Fruit fly (Drosophila melanogaster) whole organism, embryonic: ENCODE measurements around the gene Nepl4.

ENCODE experiments used
- ATbp ChIP-seq: fragments of 200-800 bp; sonication (Bioruptor generic); optimal IDR thresholded peaks from 2 replicates; lab custom pipeline; 2017; ENCODE audit warnings: missing biosample characterization, mild to moderate bottlenecking, missing genetic modification characterization, missing genetic modification reagents
- Adf1 ChIP-seq: fragments of 200-800 bp; sonication (Bioruptor generic); IDR thresholded peaks from 2 replicates; pipeline ENCODE4 v1.3.6; 2022; ENCODE audit warnings: missing biosample characterization, missing genetic modification characterization
- Atf-2 ChIP-seq: fragments of 200-800 bp; sonication (Bioruptor generic); optimal IDR thresholded peaks from 2 replicates; lab custom pipeline; 2016; ENCODE audit warnings: missing biosample characterization, missing genetic modification characterization
- B-H1 ChIP-seq: fragments of 200-800 bp; sonication (Bioruptor generic); IDR thresholded peaks from 3 replicates; pipeline ENCODE4 v1.3.6; 2022; ENCODE audit warnings: missing biosample characterization, missing genetic modification characterization
- CG10366 ChIP-seq: fragments of 200-800 bp; sonication (Bioruptor generic); IDR thresholded peaks from 2 replicates; pipeline ENCODE4 v1.3.6; 2022; ENCODE audit warnings: missing biosample characterization, missing genetic modification characterization
- CG10959 ChIP-seq: fragments of 200-800 bp; sonication (Bioruptor generic); IDR thresholded peaks from 2 replicates; pipeline ENCODE4 v1.3.6; 2022; ENCODE audit warnings: missing biosample characterization, missing genetic modification characterization
- CG11504 ChIP-seq: fragments of 200-800 bp; sonication (Bioruptor generic); optimal IDR thresholded peaks from 3 replicates; lab custom pipeline; 2019; ENCODE audit warnings: missing biosample characterization, mild to moderate bottlenecking, missing genetic modification characterization, moderate library complexity
- CG12769 ChIP-seq: fragments of 200-800 bp; sonication (Bioruptor generic); optimal IDR thresholded peaks from 2 replicates; lab custom pipeline; 2019; ENCODE audit warnings: missing biosample characterization, mild to moderate bottlenecking, missing genetic modification characterization, moderate library complexity
- CG13296 ChIP-seq: fragments of 200-800 bp; sonication (Bioruptor generic); optimal IDR thresholded peaks from 3 replicates; lab custom pipeline; 2018; ENCODE audit warnings: missing biosample characterization, mild to moderate bottlenecking, missing genetic modification characterization
- CG13775 ChIP-seq: fragments of 200-800 bp; sonication (Bioruptor generic); optimal IDR thresholded peaks from 3 replicates; lab custom pipeline; 2017; ENCODE audit warnings: missing biosample characterization, mild to moderate bottlenecking, missing genetic modification characterization
- CG14667 ChIP-seq: fragments of 200-800 bp; sonication (Bioruptor generic); IDR thresholded peaks from 2 replicates; pipeline ENCODE4 v1.3.6; 2022; ENCODE audit warnings: missing biosample characterization, missing genetic modification characterization
- CG15011 ChIP-seq: fragments of 200-800 bp; sonication (Bioruptor generic); optimal IDR thresholded peaks from 3 replicates; lab custom pipeline; 2018; ENCODE audit warnings: missing biosample characterization, mild to moderate bottlenecking, missing genetic modification characterization
- CG16815 ChIP-seq: fragments of 200-800 bp; sonication (Bioruptor generic); optimal IDR thresholded peaks from 3 replicates; lab custom pipeline; 2017; ENCODE audit warnings: missing biosample characterization, mild to moderate bottlenecking, missing genetic modification characterization
- CG18619 ChIP-seq: fragments of 200-800 bp; sonication (Bioruptor generic); optimal IDR thresholded peaks from 3 replicates; lab custom pipeline; 2017; ENCODE audit warnings: missing biosample characterization, mild to moderate bottlenecking, missing genetic modification characterization
- CG2712 ChIP-seq: fragments of 200-800 bp; optimal IDR thresholded peaks from 3 replicates; lab custom pipeline; 2019; ENCODE audit warnings: missing biosample characterization, mild to moderate bottlenecking, missing genetic modification characterization, moderate library complexity
- CG3163 ChIP-seq: fragments of 200-800 bp; sonication (Bioruptor generic); optimal IDR thresholded peaks from 3 replicates; lab custom pipeline; 2016; ENCODE audit warnings: missing biosample characterization, missing genetic modification characterization
- CG3847 ChIP-seq: fragments of 200-800 bp; sonication (Bioruptor generic); IDR thresholded peaks from 2 replicates; pipeline ENCODE4 v1.3.6; 2022; ENCODE audit warnings: missing biosample characterization, missing genetic modification characterization
- CG42726 ChIP-seq: fragments of 200-800 bp; sonication (Bioruptor generic); IDR thresholded peaks from 2 replicates; pipeline ENCODE4 v1.3.6; 2022; ENCODE audit warnings: missing biosample characterization, missing genetic modification characterization; ENCODE audit not compliant: partially characterized antibody
- CG43689 ChIP-seq: fragments of 200-800 bp; sonication (Bioruptor generic); IDR thresholded peaks from 2 replicates; pipeline ENCODE4 v1.3.6; 2022; ENCODE audit warnings: missing biosample characterization, missing genetic modification characterization
- CG4820 ChIP-seq: fragments of 200-800 bp; sonication (Bioruptor generic); optimal IDR thresholded peaks from 3 replicates; lab custom pipeline; 2016; ENCODE audit warnings: missing biosample characterization, missing genetic modification characterization
- CG7556 ChIP-seq: fragments of 200-800 bp; sonication (Bioruptor generic); optimal IDR thresholded peaks from 2 replicates; lab custom pipeline; 2017; ENCODE audit warnings: missing biosample characterization, mild to moderate bottlenecking, missing genetic modification characterization
- CG7839 ChIP-seq: fragments of 200-800 bp; sonication (Bioruptor generic); optimal IDR thresholded peaks from 3 replicates; lab custom pipeline; 2018; ENCODE audit warnings: missing biosample characterization, mild to moderate bottlenecking, missing genetic modification characterization, moderate library complexity
- CG7928 ChIP-seq: fragments of 200-800 bp; sonication (Bioruptor generic); optimal IDR thresholded peaks from 2 replicates; lab custom pipeline; 2017; ENCODE audit warnings: missing biosample characterization, mild to moderate bottlenecking, missing genetic modification characterization
- CG8924 ChIP-seq: fragments of 200-800 bp; optimal IDR thresholded peaks from 3 replicates; lab custom pipeline; 2019; ENCODE audit warnings: missing biosample characterization, mild to moderate bottlenecking, missing genetic modification characterization, moderate library complexity
- CG8944 ChIP-seq: fragments of 200-800 bp; sonication (Bioruptor generic); optimal IDR thresholded peaks from 3 replicates; lab custom pipeline; 2016; ENCODE audit warnings: missing biosample characterization, missing genetic modification characterization
- CHES-1-like ChIP-seq: fragments of 200-800 bp; sonication (Bioruptor generic); optimal IDR thresholded peaks from 2 replicates; lab custom pipeline; 2016; ENCODE audit warnings: missing biosample characterization, missing genetic modification characterization
- Deaf1 ChIP-seq: fragments of 200-800 bp; optimal IDR thresholded peaks from 3 replicates; lab custom pipeline; 2019; ENCODE audit warnings: missing biosample characterization, mild to moderate bottlenecking, missing genetic modification characterization, moderate library complexity
- E2f1 ChIP-seq: fragments of 200-800 bp; sonication (Bioruptor generic); IDR thresholded peaks from 2 replicates; pipeline ENCODE4 v1.3.6; 2022; ENCODE audit warnings: missing biosample characterization, missing genetic modification characterization
- Ets97D ChIP-seq: fragments of 200-800 bp; sonication (Bioruptor generic); optimal IDR thresholded peaks from 3 replicates; lab custom pipeline; 2016; ENCODE audit warnings: missing biosample characterization, missing genetic modification characterization
- HLH54F ChIP-seq: fragments of 200-800 bp; sonication (Bioruptor generic); optimal IDR thresholded peaks from 3 replicates; lab custom pipeline; 2016; ENCODE audit warnings: missing biosample characterization, missing genetic modification characterization
- HLHmδ ChIP-seq: fragments of 200-800 bp; sonication (Bioruptor generic); optimal IDR thresholded peaks from 2 replicates; lab custom pipeline; 2018; ENCODE audit warnings: missing biosample characterization, mild to moderate bottlenecking, missing genetic modification characterization, moderate library complexity
- Med ChIP-seq: fragments of 200-800 bp; sonication (Bioruptor generic); peaks from one replicate; lab custom pipeline; 2016; ENCODE audit warnings: missing biosample characterization, missing genetic modification characterization, mild to moderate bottlenecking, inconsistent platforms, moderate library complexity
- Oaz ChIP-seq: fragments of 200-800 bp; sonication (Bioruptor generic); IDR thresholded peaks from 2 replicates; pipeline ENCODE4 v1.3.6; 2022; ENCODE audit warnings: missing biosample characterization, missing genetic modification characterization
- Rx ChIP-seq: fragments of 200-800 bp; sonication (Bioruptor generic); IDR thresholded peaks from 2 replicates; pipeline ENCODE4 v1.3.6; 2022; ENCODE audit warnings: missing biosample characterization, missing genetic modification characterization
- Usf ChIP-seq: fragments of 200-800 bp; sonication (Bioruptor generic); optimal IDR thresholded peaks from 2 replicates; lab custom pipeline; 2017; ENCODE audit warnings: missing genotype, missing biosample characterization, missing genetic modification characterization
- amos ChIP-seq: fragments of 200-800 bp; sonication (Bioruptor generic); IDR thresholded peaks from 2 replicates; pipeline ENCODE4 v1.3.6; 2022; ENCODE audit warnings: missing biosample characterization, missing genetic modification characterization; ENCODE audit not compliant: partially characterized antibody
- az2 ChIP-seq: fragments of 200-800 bp; sonication (Bioruptor generic); optimal IDR thresholded peaks from 3 replicates; lab custom pipeline; 2016; ENCODE audit warnings: missing biosample characterization, missing genetic modification characterization
- cg ChIP-seq: fragments of 200-800 bp; sonication (Bioruptor generic); optimal IDR thresholded peaks from 3 replicates; lab custom pipeline; 2019; ENCODE audit warnings: missing biosample characterization, mild to moderate bottlenecking, missing genetic modification characterization, moderate library complexity
- ci ChIP-seq: fragments of 200-800 bp; sonication (Bioruptor generic); IDR thresholded peaks from 3 replicates; pipeline ENCODE4 v1.3.6; 2022; ENCODE audit warnings: missing biosample characterization, missing genetic modification characterization
- crc ChIP-seq: fragments of 200-800 bp; sonication (Bioruptor generic); optimal IDR thresholded peaks from 2 replicates; lab custom pipeline; 2016; ENCODE audit warnings: missing biosample characterization, missing genetic modification characterization
- fru ChIP-seq: fragments of >200 bp; optimal IDR thresholded peaks from 2 replicates; lab custom pipeline; 2017
- hb ChIP-seq: fragments of 200-800 bp; sonication (Bioruptor generic); IDR thresholded peaks from 3 replicates; pipeline ENCODE4 v1.3.6; 2022; ENCODE audit warnings: missing biosample characterization, missing genetic modification characterization; ENCODE audit not compliant: partially characterized antibody
- hth ChIP-seq: fragments of >200 bp; optimal IDR thresholded peaks from 2 replicates; lab custom pipeline; 2017; ENCODE audit warnings: inconsistent platforms
- lilli ChIP-seq: fragments of 200-800 bp; sonication (Bioruptor generic); optimal IDR thresholded peaks from 3 replicates; lab custom pipeline; 2016; ENCODE audit warnings: missing biosample characterization, missing genetic modification characterization
- pum ChIP-seq: fragments of 200-800 bp; sonication (Bioruptor generic); optimal IDR thresholded peaks from 2 replicates; lab custom pipeline; 2016; ENCODE audit warnings: missing biosample characterization, missing genetic modification characterization
- slp2 ChIP-seq: fragments of 200-800 bp; sonication (Bioruptor generic); optimal IDR thresholded peaks from 2 replicates; lab custom pipeline; 2016; ENCODE audit warnings: missing biosample characterization, missing genetic modification characterization
- stc ChIP-seq: fragments of 200-800 bp; sonication (Bioruptor generic); IDR thresholded peaks from 2 replicates; pipeline ENCODE4 v1.3.6; 2022; ENCODE audit warnings: missing biosample characterization, missing genetic modification characterization
- tin ChIP-seq: fragments of 200-800 bp; sonication (Bioruptor generic); optimal IDR thresholded peaks from 3 replicates; lab custom pipeline; 2016; ENCODE audit warnings: missing biosample characterization, missing genetic modification characterization
- vfl ChIP-seq: fragments of 200-800 bp; sonication (Bioruptor generic); optimal IDR thresholded peaks from 2 replicates; lab custom pipeline; 2016; ENCODE audit warnings: missing biosample characterization, missing genetic modification characterization
- zen ChIP-seq: fragments of 200-800 bp; sonication (Bioruptor generic); optimal IDR thresholded peaks from 3 replicates; lab custom pipeline; 2018; ENCODE audit warnings: missing biosample characterization, mild to moderate bottlenecking, missing genetic modification characterization, moderate library complexity

Nepl4 gene

dm6 chr2L:6323536-6324385 lies 43.9 kb upstream of the Nepl4 start, which contains the start of gene PDZ-GEF (continued):
- TF ChIP-seq CG10366 (GFP tag; lab: Robert Waterston, UW) (peak; percentile 50; the same call in 1 of the 2 replicates), CG13775 (GFP tag; lab: Kevin White, UChicago) (peak; percentile 10), Atf-2 (peak; percentile 46), tin (GFP tag; lab: Kevin White, UChicago) (peak; percentile 62), CG8924 (no peak), CG43689 (no peak), cg (GFP tag; lab: Kevin White, UChicago) (peak; percentile 99), CG7556 (GFP tag; lab: Kevin White, UChicago) (no peak), Ets97D (peak; percentile 53), az2 (GFP tag; lab: Kevin White, UChicago) (peak; percentile 63), slp2 (GFP tag; lab: Kevin White, UChicago) (peak; percentile 3), HLHmδ (no peak), Med (peak; percentile 96), CG18619 (GFP tag; lab: Kevin White, UChicago) (peak; percentile 14), amos (GFP tag; lab: Robert Waterston, UW) (peak; percentile 65), Adf1 (GFP tag; lab: Robert Waterston, UW) (no peak), hb (GFP tag; lab: Robert Waterston, UW) (no peak), CG10959 (no peak), Rx (no peak), vfl (no peak), CG42726 (peak; percentile 51; the same call in 1 of the 2 replicates), CG8944 (GFP tag; lab: Kevin White, UChicago) (peak; percentile 49), CG2712 (tag; lab: Kevin White, UChicago) (peak; percentile 67), CHES-1-like (GFP tag; lab: Kevin White, UChicago) (peak; percentile 69), zen (tag; lab: Kevin White, UChicago) (peak; percentile 68), ci (GFP tag; lab: Robert Waterston, UW) (peak; percentile 86), CG7928 (GFP tag; lab: Kevin White, UChicago) (no peak), B-H1 (GFP tag; lab: Robert Waterston, UW) (no peak), CG15011 (GFP tag; lab: Kevin White, UChicago) (no peak), CG3163 (GFP tag; lab: Kevin White, UChicago) (no peak), HLH54F (GFP tag; lab: Kevin White, UChicago) (peak; percentile 16), ATbp (no peak), CG16815 (no peak), E2f1 (GFP tag; lab: Robert Waterston, UW) (no peak), pum (GFP tag; lab: Kevin White, UChicago) (peak; percentile 37), Deaf1 (tag; lab: Kevin White, UChicago) (peak; percentile 17), CG7839 (tag; lab: Kevin White, UChicago) (no peak), Oaz (GFP tag; lab: Robert Waterston, UW) (no peak), lilli (peak; percentile 65), CG13296 (no peak), hth (no peak), fru (lab: Kevin White, UChicago) (no peak), crc (GFP tag; lab: Kevin White, UChicago) (no peak), Usf (GFP tag; lab: Kevin White, UChicago) (no peak), CG3847 (GFP tag; lab: Robert Waterston, UW) (peak; percentile 59), stc (GFP tag; lab: Robert Waterston, UW) (0 out of 2 replicates have a peak, but pooled peaks have one; percentile 27), CG11504 (no peak), CG4820 (GFP tag; lab: Kevin White, UChicago) (peak; percentile 46), CG12769 (no peak), CG14667 (GFP tag; lab: Robert Waterston, UW) (no peak)
